Worm (Caenorhabditis elegans) whole organism, L4 larva: Measurements from ENCODE around the gene dmsr-10.

Source experiments
- aha-1 ChIP-seq: fragments of 150-350 bp; peaks from one replicate; lab custom pipeline; 2014; ENCODE audit warnings: missing biosample characterization, missing genetic modification characterization
- aly-2 ChIP-seq: sonication (generic microtip); optimal IDR thresholded peaks from 2 replicates; lab custom pipeline; 2018; ENCODE audit warnings: missing biosample characterization, missing genetic modification characterization
- ceh-20 ChIP-seq: fragments of 200-800 bp; sonication (Bioruptor generic); IDR thresholded peaks from 2 replicates; pipeline ENCODE4 v1.3.6; 2022; ENCODE audit warnings: missing genetic modification reagents, missing genetic modification characterization, missing compliant biosample characterization
- ceh-62 ChIP-seq: sonication (generic microtip); optimal IDR thresholded peaks from 2 replicates; lab custom pipeline; 2017; ENCODE audit warnings: missing biosample characterization, missing genetic modification characterization
- daf-16 ChIP-seq, 3 experiments: sonication (generic microtip); optimal IDR thresholded peaks; 2 replicates each; lab custom pipeline; 2016 to 2017; ENCODE audit warnings: missing genetic modification characterization in 3 of 3, missing genetic modification reagents in 3 of 3, mild to moderate bottlenecking in 2 of 3, missing compliant biosample characterization in 2 of 3, missing biosample characterization in 1 of 3, moderate library complexity in 1 of 3
- dpl-1 ChIP-seq: fragments of 150-350 bp; optimal IDR thresholded peaks from 2 replicates; lab custom pipeline; 2014; ENCODE audit warnings: missing biosample characterization, missing genetic modification reagents, missing genetic modification characterization
- hlh-11 ChIP-seq: fragments of 200-800 bp; sonication (Bioruptor generic); optimal IDR thresholded peaks from 2 replicates; lab custom pipeline; 2018; ENCODE audit warnings: mild to moderate bottlenecking, missing genetic modification characterization, missing compliant biosample characterization
- lin-13 ChIP-seq: fragments of 150-350 bp; optimal IDR thresholded peaks from 2 replicates; lab custom pipeline; 2014; ENCODE audit warnings: missing biosample characterization, missing genetic modification reagents, missing genetic modification characterization
- lir-3 ChIP-seq: sonication (generic microtip); optimal IDR thresholded peaks from 2 replicates; lab custom pipeline; 2016; ENCODE audit warnings: mild to moderate bottlenecking, missing genetic modification characterization, missing compliant biosample characterization
- lsy-2 ChIP-seq, 2 experiments: fragments of 150-350 bp in 1 of 2; sonication (generic microtip) in 1 of 2; optimal IDR thresholded peaks; 2 replicates each; lab custom pipeline; 2014 to 2017; ENCODE audit warnings: missing biosample characterization in 2 of 2, missing genetic modification characterization in 2 of 2
- madf-5 ChIP-seq, 2 experiments: fragments of 200-800 bp; sonication (Bioruptor generic); IDR thresholded peaks; 2 replicates each; pipeline ENCODE4 v1.3.6; 2022; ENCODE audit warnings: missing compliant biosample characterization in 2 of 2, missing genetic modification characterization in 2 of 2
- mxl-3 ChIP-seq: fragments of 200-800 bp; sonication (Bioruptor generic); optimal IDR thresholded peaks from 2 replicates; lab custom pipeline; 2018; ENCODE audit warnings: mild to moderate bottlenecking, missing genetic modification characterization, missing compliant biosample characterization
- nhr-102 ChIP-seq: sonication (generic microtip); optimal IDR thresholded peaks from 2 replicates; lab custom pipeline; 2016; ENCODE audit warnings: mild to moderate bottlenecking, missing genetic modification characterization, moderate library complexity, missing compliant biosample characterization
- nhr-11 ChIP-seq: fragments of 150-350 bp; optimal IDR thresholded peaks from 2 replicates; lab custom pipeline; 2014; ENCODE audit warnings: missing biosample characterization, missing genetic modification characterization
- sdz-12 ChIP-seq: fragments of 200-800 bp; sonication (Bioruptor generic); optimal IDR thresholded peaks from 2 replicates; lab custom pipeline; 2018; ENCODE audit warnings: mild to moderate bottlenecking, missing genetic modification characterization, missing compliant biosample characterization
- set-16 ChIP-seq: fragments of 200-800 bp; sonication (Bioruptor generic); IDR thresholded peaks from 2 replicates; pipeline ENCODE4 v1.3.6; 2022; ENCODE audit warnings: missing genetic modification reagents, missing genetic modification characterization, missing compliant biosample characterization
- unc-62 ChIP-seq, 3 experiments: fragments of 150-350 bp in 1 of 3; sonication (generic microtip); optimal IDR thresholded peaks in 2 of 3; peaks in 1 of 3; 1 replicate in 1 of 3; 2 replicates in 2 of 3; lab custom pipeline; 2014 to 2017; ENCODE audit warnings: missing biosample characterization in 3 of 3, missing genetic modification characterization in 3 of 3, missing genetic modification reagents in 3 of 3, missing genotype in 1 of 3
- zfp-3 ChIP-seq: fragments of 200-800 bp; sonication (Bioruptor generic); conservative IDR thresholded peaks from 2 replicates; pipeline ENCODE4 v1.3.6; 2022; ENCODE audit warnings: missing genetic modification reagents, missing genetic modification characterization, missing compliant biosample characterization
- zip-11 ChIP-seq: fragments of 200-800 bp; sonication (Bioruptor generic); IDR thresholded peaks from 2 replicates; pipeline ENCODE4 v1.3.6; 2022; ENCODE audit warnings: missing genetic modification characterization, missing compliant biosample characterization
- ztf-7 ChIP-seq: fragments of 150-350 bp; optimal IDR thresholded peaks from 2 replicates; lab custom pipeline; 2014; ENCODE audit warnings: missing biosample characterization, missing genetic modification characterization

The dmsr-10 gene

ce11 chrV:6758017-6758416 lies 43.7 kb downstream of the dmsr-10 start, which contains the start of gene dbl-1:
Gene dbl-1, plus strand, starts transcription at chrV:6758135.
- TF ChIP-seq aha-1 (tag; lab: Kevin White, UChicago): peak; percentile 91
- TF ChIP-seq ceh-62 (tag; lab: Kevin White, UChicago): no peak

- TF ChIP-seq lir-3 (no peak), unc-62 (GFP tag; optimal IDR thresholded peaks at IDR 0.05 in 1 of 2; lab: Kevin White, UChicago) (peak in 1 of 2 experiments; percentile 81), unc-62 (tag; optimal IDR thresholded peaks at IDR 0.05; lab: Kevin White, UChicago) (no peak), ceh-20 (GFP tag; lab: Robert Waterston, UW) (0 out of 2 replicates have a peak, but pooled peaks have one; percentile 27), madf-5 (GFP tag; IDR thresholded peaks at IDR 0.05; lab: Robert Waterston, UW) (no peak), zip-11 (GFP tag; lab: Robert Waterston, UW) (no peak)
Observed at ce11 chrV:6753257-6753656, 48.5 kb downstream of the dmsr-10 start.

ce11 chrV:6751493-6752100 lies 50.2 kb downstream of the dmsr-10 start:
- TF ChIP-seq lin-13 (GFP tag; lab: Kevin White, UChicago): no peak
- no peak for TF ChIP-seq lir-3
- 0 out of 2 replicates have a peak, but pooled peaks have one; percentile 11 for TF ChIP-seq set-16 (GFP tag; lab: Robert Waterston, UW)
- TF ChIP-seq zfp-3 (GFP tag; lab: Robert Waterston, UW): no peak
- TF ChIP-seq dpl-1 (GFP tag; lab: Kevin White, UChicago): no peak
- no peak for TF ChIP-seq nhr-102 (tag; lab: Kevin White, UChicago)
- no peak for TF ChIP-seq aly-2 (tag; lab: Kevin White, UChicago)
- TF ChIP-seq ceh-20 (GFP tag; lab: Robert Waterston, UW): no peak
- TF ChIP-seq nhr-11 (tag; lab: Kevin White, UChicago): peak; percentile 25
- TF ChIP-seq daf-16 (GFP tag; optimal IDR thresholded peaks at IDR 0.05; lab: Kevin White, UChicago): peak in 1 of 2 experiments; percentile 69
- TF ChIP-seq daf-16 (tag; optimal IDR thresholded peaks at IDR 0.05; lab: Kevin White, UChicago): no peak
- TF ChIP-seq mxl-3 (GFP tag; lab: Kevin White, UChicago): peak; percentile 13
- peak; percentile 65 for TF ChIP-seq aha-1 (tag; lab: Kevin White, UChicago)
- TF ChIP-seq unc-62 (GFP tag; optimal IDR thresholded peaks at IDR 0.05 in 1 of 2; lab: Kevin White, UChicago): no peak
- no peak for TF ChIP-seq unc-62 (tag; optimal IDR thresholded peaks at IDR 0.05; lab: Kevin White, UChicago)
- TF ChIP-seq sdz-12 (GFP tag; lab: Kevin White, UChicago): no peak
- TF ChIP-seq lsy-2 (tag; optimal IDR thresholded peaks at IDR 0.05; lab: Kevin White, UChicago): peak in 1 of 2 experiments; percentile 6
- TF ChIP-seq ztf-7 (tag; lab: Kevin White, UChicago): no peak
- peak; percentile 44 for TF ChIP-seq hlh-11 (tag; lab: Kevin White, UChicago)
- TF ChIP-seq, all 104 proteins: peak for 7
